Worm (Caenorhabditis elegans): ENCODE results near the gene ife-3.
A peak's percentile ranks its signal among the peaks of the same experiment; 100 is the strongest.

ce11 chrV:11158-11557, 3.5 kb upstream of the ife-3 start:
- TF ChIP-seq nhr-11 (tag; optimal IDR thresholded peaks at IDR 0.05) (no peak), pat-9 (tag; optimal IDR thresholded peaks at IDR 0.05) (no peak), ama-1 (optimal IDR thresholded peaks at IDR 0.05) (no peak), unc-3 (GFP tag; conservative IDR thresholded peaks at IDR 0.05) (no peak), unc-3 (tag; optimal IDR thresholded peaks at IDR 0.05) (no peak), dve-1 (tag; optimal IDR thresholded peaks at IDR 0.05) (no peak), unc-42 (tag; optimal IDR thresholded peaks at IDR 0.05) (peak; percentile 80)

Data from whole organism, late embryonic.